Worm (Caenorhabditis elegans): Measurements from ENCODE around the gene C13A2.5.

- TF ChIP-seq cog-1 (tag; optimal IDR thresholded peaks at IDR 0.05) (no peak), ref-1 (GFP tag; conservative IDR thresholded peaks at IDR 0.05) (no peak), flt-1 (GFP tag; IDR thresholded peaks at IDR 0.05) (no peak)
These were observed 6.4 kb downstream of the C13A2.5 start, which contains the start of gene C13A2.3 for ce11 chrV:7282037-7282436.
